Worm (Caenorhabditis elegans): Measurements from ENCODE around the gene Y55D9A.2.
A peak's percentile ranks its signal among the peaks of the same experiment; 100 is the strongest.

Gene Y55D9A.2

ce11 chrIV:12594574-12594973 lies 10.7 kb downstream of the Y55D9A.2 start (continued):
- peak; percentile 18 for TF ChIP-seq mes-4 (tag; optimal IDR thresholded peaks at IDR 0.05)
- 0 out of 2 replicates have a peak, but pooled peaks have one; percentile 51 for TF ChIP-seq pbrm-1 (GFP tag; IDR thresholded peaks at IDR 0.05)
- TF ChIP-seq nfya-1 (tag; optimal IDR thresholded peaks at IDR 0.05; ENCODE audit: borderline replicate concordance, insufficient read depth) = no peak
- TF ChIP-seq akir-1 (GFP tag; optimal IDR thresholded peaks at IDR 0.05) = peak; percentile 19
- TF ChIP-seq T26A5.8 (tag; optimal IDR thresholded peaks at IDR 0.05) = no peak
- no peak for TF ChIP-seq sptf-2 (GFP tag; optimal IDR thresholded peaks at IDR 0.05)
- no peak for TF ChIP-seq dpl-1 (GFP tag; optimal IDR thresholded peaks at IDR 0.05)
- TF ChIP-seq bed-1 (GFP tag; IDR thresholded peaks at IDR 0.05) = no peak
- TF ChIP-seq lin-26 (GFP tag; IDR thresholded peaks at IDR 0.05) = peak; percentile 89
- peak; percentile 97 for TF ChIP-seq tbp1 (GFP tag; optimal IDR thresholded peaks at IDR 0.05)
- peak; percentile 2 for TF ChIP-seq F49E8.2 (tag; optimal IDR thresholded peaks at IDR 0.05; ENCODE audit: insufficient read depth)
- no peak for TF ChIP-seq nhr-120 (GFP tag; IDR thresholded peaks at IDR 0.05)
- no peak for TF ChIP-seq egl-18 (GFP tag; IDR thresholded peaks at IDR 0.05)
- no peak; the same call in 1 of the 2 replicates for TF ChIP-seq F33H1.4 (GFP tag; IDR thresholded peaks at IDR 0.05)
- TF ChIP-seq lin-54 (GFP tag; optimal IDR thresholded peaks at IDR 0.05) = peak; percentile 64
- no peak for TF ChIP-seq ztf-6 (GFP tag; IDR thresholded peaks at IDR 0.05)
- TF ChIP-seq ztf-3 (GFP tag; optimal IDR thresholded peaks at IDR 0.05) = no peak
- TF ChIP-seq chd-7 (tag; optimal IDR thresholded peaks at IDR 0.05) = peak; percentile 74
- peak; percentile 90 for TF ChIP-seq die-1 (tag; optimal IDR thresholded peaks at IDR 0.05)
- no peak for TF ChIP-seq snpc-1.3 (tag; optimal IDR thresholded peaks at IDR 0.05; ENCODE audit: insufficient read depth)
- peak; percentile 81 for TF ChIP-seq Y53F4B.3 (GFP tag; IDR thresholded peaks at IDR 0.05)
- peak; percentile 72; the same call in 1 of the 2 replicates for TF ChIP-seq K11D2.4 (GFP tag; IDR thresholded peaks at IDR 0.05)
- no peak for TF ChIP-seq F10E7.11 (tag; optimal IDR thresholded peaks at IDR 0.05)
- no peak for TF ChIP-seq aptf-3 (GFP tag; IDR thresholded peaks at IDR 0.05)
- TF ChIP-seq ceh-58 (GFP tag; IDR thresholded peaks at IDR 0.05) = no peak
- TF ChIP-seq ztf-26 (tag; optimal IDR thresholded peaks at IDR 0.05) = peak; percentile 59
- TF ChIP-seq ceh-79 (tag; optimal IDR thresholded peaks at IDR 0.05) = no peak
- no peak for TF ChIP-seq B0019.2 (GFP tag; conservative IDR thresholded peaks at IDR 0.05)
- TF ChIP-seq rcor-1 (GFP tag; IDR thresholded peaks at IDR 0.05) = 0 out of 2 replicates have a peak, but pooled peaks have one; percentile 20
- TF ChIP-seq atf-7 (tag; optimal IDR thresholded peaks at IDR 0.05) = peak; percentile 52
- TF ChIP-seq ama-1 (optimal IDR thresholded peaks at IDR 0.05) = no peak
- peak; percentile 68 to 88 for TF ChIP-seq ama-1 (GFP tag; optimal IDR thresholded peaks at IDR 0.05)
- no peak for TF ChIP-seq hrde-1 (tag; optimal IDR thresholded peaks at IDR 0.05; ENCODE audit: borderline replicate concordance)
- peak; percentile 42 for TF ChIP-seq B0035.1 (tag; optimal IDR thresholded peaks at IDR 0.05)
- no peak for TF ChIP-seq ccch-3 (GFP tag; optimal IDR thresholded peaks at IDR 0.05)
- peak; percentile 76 for TF ChIP-seq attf-5 (GFP tag; optimal IDR thresholded peaks at IDR 0.05)
- TF ChIP-seq lir-1 (GFP tag; conservative IDR thresholded peaks at IDR 0.05) = no peak
- peak; percentile 78 for TF ChIP-seq snpc-4 (GFP tag; optimal IDR thresholded peaks at IDR 0.05)
- peak in 3 of 4 experiments; percentile 53 to 84 (median 84) for TF ChIP-seq snpc-4 (tag; optimal IDR thresholded peaks at IDR 0.05)
- peak; percentile 1 for TF ChIP-seq hlh-12 (tag; optimal IDR thresholded peaks at IDR 0.05)

- TF ChIP-seq cebp-1 (GFP tag; IDR thresholded peaks at IDR 0.05) (no peak), cebp-1 (tag; optimal IDR thresholded peaks at IDR 0.05) (peak; percentile 55), zim-3 (tag; optimal IDR thresholded peaks at IDR 0.05) (no peak), ztf-22 (GFP tag; optimal IDR thresholded peaks at IDR 0.05) (no peak)
Observed at ce11 chrIV:12590373-12590772, 14.9 kb downstream of the Y55D9A.2 start, which contains the start of gene cul-6. cul-6 (minus strand) TSS chrIV:12590451.
